Fruit fly (Drosophila melanogaster): ENCODE measurements around the gene CG1271.

Gene CG1271

DNA sequence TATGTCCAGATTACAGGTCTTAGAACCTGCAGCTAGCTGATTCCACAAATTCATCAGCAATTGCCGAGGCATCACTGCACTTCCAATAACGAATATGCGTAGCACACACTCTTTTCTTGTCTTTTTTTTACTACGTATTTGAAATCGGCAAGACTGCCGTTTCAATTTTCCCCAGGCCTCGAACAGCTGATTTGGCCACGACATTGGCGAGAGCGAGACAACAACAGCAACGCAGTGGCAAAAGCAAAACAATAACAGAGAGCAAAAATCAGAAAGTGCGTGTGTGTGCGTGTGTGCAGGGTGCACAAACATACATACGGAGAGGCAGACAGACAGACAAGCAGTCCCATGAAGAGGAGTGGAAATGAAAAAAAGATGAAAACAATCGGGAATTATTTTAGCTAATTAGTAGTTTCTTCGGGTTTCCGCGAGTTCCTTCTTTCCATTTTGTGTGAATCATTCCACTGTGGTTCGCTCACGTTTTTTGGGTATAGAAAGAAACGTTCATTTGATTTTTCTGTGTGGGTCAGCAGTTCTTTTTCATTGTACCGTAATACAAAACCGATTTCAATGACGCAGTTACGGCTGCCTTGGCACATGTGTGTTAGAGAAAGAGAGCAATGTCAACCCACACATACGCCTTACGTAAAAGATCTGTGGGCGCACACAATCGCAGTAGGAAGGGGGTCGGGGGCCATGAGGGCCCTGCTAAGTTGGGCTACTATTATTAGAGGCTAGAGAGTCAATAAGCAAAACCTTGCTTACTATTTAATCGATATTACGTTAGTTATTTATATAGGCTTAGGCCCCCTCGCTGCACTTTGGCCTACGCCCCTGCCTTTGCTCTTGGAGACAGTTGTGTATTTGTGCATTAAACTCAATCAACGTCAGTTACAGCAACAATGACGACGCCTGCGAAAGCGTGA, 8.0 kb downstream of the CG1271 start (continued):
- TF ChIP-seq chm (GFP tag; IDR thresholded peaks at IDR 0.05) (peak; percentile 99), kay (GFP tag; optimal IDR thresholded peaks at IDR 0.05) (peak; percentile 97), CG1529 (GFP tag; optimal IDR thresholded peaks at IDR 0.05) (peak; percentile 96), Gsc (GFP tag; IDR thresholded peaks at IDR 0.05) (peak; percentile 97), CG14710 (tag; optimal IDR thresholded peaks at IDR 0.05) (peak; percentile 91), CG5245 (GFP tag; optimal IDR thresholded peaks at IDR 0.05) (peak; percentile 98), cg (GFP tag; optimal IDR thresholded peaks at IDR 0.05) (peak; percentile 89), hth (optimal IDR thresholded peaks at IDR 0.05) (no peak), CG2120 (GFP tag; optimal IDR thresholded peaks at IDR 0.05) (peak; percentile 99), CG3065 (GFP tag; optimal IDR thresholded peaks at IDR 0.05) (peak; percentile 96), pzg (GFP tag; optimal IDR thresholded peaks at IDR 0.05) (peak; percentile 35), CG4707 (GFP tag; optimal IDR thresholded peaks at IDR 0.05) (peak; percentile 92), Lpt (GFP tag; optimal IDR thresholded peaks at IDR 0.05) (peak; percentile 12), Awh (GFP tag; IDR thresholded peaks at IDR 0.05) (peak; percentile 99), CG5180 (GFP tag; optimal IDR thresholded peaks at IDR 0.05) (peak; percentile 90), Pdp1 (GFP tag; optimal IDR thresholded peaks at IDR 0.05) (peak; percentile 99), CG1832 (GFP tag; optimal IDR thresholded peaks at IDR 0.05) (peak; percentile 58), emc (GFP tag; optimal IDR thresholded peaks at IDR 0.05) (peak; percentile 97), NfI (GFP tag; optimal IDR thresholded peaks at IDR 0.05) (peak; percentile 97), CG5953 (GFP tag; IDR thresholded peaks at IDR 0.05) (peak; percentile 99), NC2β (GFP tag; optimal IDR thresholded peaks at IDR 0.05) (peak; percentile 97), wor (GFP tag; IDR thresholded peaks at IDR 0.05) (peak; percentile 99), PHDP (tag; optimal IDR thresholded peaks at IDR 0.05) (peak; percentile 97), gt (GFP tag; IDR thresholded peaks at IDR 0.05) (peak; percentile 98), CG8924 (tag; optimal IDR thresholded peaks at IDR 0.05) (peak; percentile 96), CG13287 (GFP tag; IDR thresholded peaks at IDR 0.05; ENCODE audit: partially characterized antibody) (no peak; the same call in 1 of the 2 replicates), inv (GFP tag; IDR thresholded peaks at IDR 0.05; ENCODE audit: partially characterized antibody) (no peak), ftz-f1 (GFP tag; optimal IDR thresholded peaks at IDR 0.05) (peak; percentile 96), CG11456 (GFP tag; IDR thresholded peaks at IDR 0.05) (peak; percentile 99), CG14965 (GFP tag; optimal IDR thresholded peaks at IDR 0.05; ENCODE audit: borderline replicate concordance) (peak; percentile 86), yki (optimal IDR thresholded peaks at IDR 0.05) (no peak), CG2199 (GFP tag; IDR thresholded peaks at IDR 0.05) (peak; percentile 99), fd96Cb (tag; optimal IDR thresholded peaks at IDR 0.05) (peak; percentile 98), otp (GFP tag; IDR thresholded peaks at IDR 0.05) (peak; percentile 100), Trl (optimal IDR thresholded peaks at IDR 0.05) (peak; percentile 26 to 67), Trl (GFP tag; optimal IDR thresholded peaks at IDR 0.05) (peak; percentile 99), CG12155 (GFP tag; optimal IDR thresholded peaks at IDR 0.05) (peak; percentile 98), Kr (GFP tag; optimal IDR thresholded peaks at IDR 0.05) (peak; percentile 49), Jarid2 (GFP tag; optimal IDR thresholded peaks at IDR 0.05) (peak; percentile 87), Ets97D (GFP tag; optimal IDR thresholded peaks at IDR 0.05) (peak; percentile 92), sr (GFP tag; IDR thresholded peaks at IDR 0.05) (peak; percentile 100), fu2 (GFP tag; optimal IDR thresholded peaks at IDR 0.05) (peak; percentile 99), psq (GFP tag; optimal IDR thresholded peaks at IDR 0.05) (peak; percentile 92), CG34422 (GFP tag; IDR thresholded peaks at IDR 0.05) (peak; percentile 99), lola (GFP tag; optimal IDR thresholded peaks at IDR 0.05) (peak in 1 of 3 experiments; percentile 93), sisA (GFP tag; IDR thresholded peaks at IDR 0.05) (peak; percentile 100), Atf-2 (GFP tag; optimal IDR thresholded peaks at IDR 0.05) (peak; percentile 98), CG11560 (tag; IDR thresholded peaks at IDR 0.05) (peak; percentile 93), CG4424 (GFP tag; optimal IDR thresholded peaks at IDR 0.05) (peak; percentile 98)
